Worm (Caenorhabditis elegans): ENCODE results near the gene R07B7.2.
A peak's percentile ranks its signal among the peaks of the same experiment; 100 is the strongest.

Gene R07B7.2

ce11 chrV:12065859-12066258, 6.3 kb upstream of the R07B7.2 start (continued):
- TF ChIP-seq blmp-1 (tag; optimal IDR thresholded peaks at IDR 0.05) (peak; percentile 34), nhr-71 (tag; optimal IDR thresholded peaks at IDR 0.05) (peak; percentile 25), nhr-77 (tag; optimal IDR thresholded peaks at IDR 0.05) (no peak), fos-1 (tag; optimal IDR thresholded peaks at IDR 0.05) (no peak), xbp-1 (tag; optimal IDR thresholded peaks at IDR 0.05) (peak; percentile 19), aha-1 (tag; optimal IDR thresholded peaks at IDR 0.05) (no peak), nhr-237 (tag; optimal IDR thresholded peaks at IDR 0.05) (no peak), ceh-88 (GFP tag; IDR thresholded peaks at IDR 0.05) (no peak), lin-15B (tag; optimal IDR thresholded peaks at IDR 0.05) (no peak), C04F5.9 (tag; optimal IDR thresholded peaks at IDR 0.05) (no peak), egl-13 (tag; optimal IDR thresholded peaks at IDR 0.05) (no peak), elt-3 (tag; optimal IDR thresholded peaks at IDR 0.05) (no peak)

ce11 chrV:12065369-12065768, 5.8 kb upstream of the R07B7.2 start, which contains the start of gene pqn-53:
Gene pqn-53, minus strand, starts transcription at chrV:12065391.
- peak; percentile 64 for TF ChIP-seq nhr-85 (tag)
- TF ChIP-seq lsy-2 (tag; optimal IDR thresholded peaks at IDR 0.05), result peak in 1 of 2 experiments; percentile 21
- peak; percentile 50 for TF ChIP-seq rnt-1 (tag; optimal IDR thresholded peaks at IDR 0.05)
- peak; percentile 63 for TF ChIP-seq lin-14 (GFP tag; optimal IDR thresholded peaks at IDR 0.05)
- peak; percentile 30 for TF ChIP-seq pag-3 (tag; optimal IDR thresholded peaks at IDR 0.05; ENCODE audit: borderline replicate concordance, insufficient read depth)
- peak; percentile 18 for TF ChIP-seq fos-1 (tag; optimal IDR thresholded peaks at IDR 0.05)
- peak in 1 of 2 experiments; percentile 5 for TF ChIP-seq efl-1 (optimal IDR thresholded peaks at IDR 0.05)
- peak; percentile 6 to 71 for TF ChIP-seq efl-1 (GFP tag; optimal IDR thresholded peaks at IDR 0.05 in 1 of 2)
- peak; percentile 8 for TF ChIP-seq snu-23 (GFP tag; optimal IDR thresholded peaks at IDR 0.05)
- TF ChIP-seq nhr-47 (tag; optimal IDR thresholded peaks at IDR 0.05), result no peak
- TF ChIP-seq blmp-1 (tag; optimal IDR thresholded peaks at IDR 0.05), result no peak

ce11 chrV:12063036-12063435, 3.5 kb upstream of the R07B7.2 start, which contains the start of gene clh-6:
Gene clh-6, minus strand, starts transcription at chrV:12063368.
- no peak for TF ChIP-seq vab-15 (tag; optimal IDR thresholded peaks at IDR 0.05)
- peak; percentile 22 for TF ChIP-seq pax-3 (tag; optimal IDR thresholded peaks at IDR 0.05)
- no peak for TF ChIP-seq grh-1 (GFP tag; IDR thresholded peaks at IDR 0.05)
- TF ChIP-seq efl-1 (optimal IDR thresholded peaks at IDR 0.05), result no peak
- TF ChIP-seq efl-1 (GFP tag; optimal IDR thresholded peaks at IDR 0.05 in 1 of 2), result peak in 1 of 2 experiments; percentile 64
- TF ChIP-seq ama-1 (optimal IDR thresholded peaks at IDR 0.05), result peak; percentile 51
- TF ChIP-seq egl-13 (tag; optimal IDR thresholded peaks at IDR 0.05), result no peak

ce11 chrV:12053598-12053997, 6.0 kb downstream of the R07B7.2 start, which contains the start of gene F10C2.7:
Gene F10C2.7, plus strand, starts transcription at chrV:12053898.
- no peak for TF ChIP-seq nhr-12 (tag; optimal IDR thresholded peaks at IDR 0.05)
- no peak for TF ChIP-seq aly-2 (tag; optimal IDR thresholded peaks at IDR 0.05)

- no peak for TF ChIP-seq sox-4 (tag; optimal IDR thresholded peaks at IDR 0.05)
- TF ChIP-seq dsc-1 (tag; optimal IDR thresholded peaks at IDR 0.05), result no peak
- no peak for TF ChIP-seq mab-9 (GFP tag; IDR thresholded peaks at IDR 0.05)
- TF ChIP-seq fkh-4 (tag; optimal IDR thresholded peaks at IDR 0.05; ENCODE audit: borderline replicate concordance), result no peak
- no peak for TF ChIP-seq lin-39 (tag; optimal IDR thresholded peaks at IDR 0.05)
- no peak for TF ChIP-seq C16A3.4 (tag; optimal IDR thresholded peaks at IDR 0.05)
- TF ChIP-seq nhr-85 (tag), result no peak
- TF ChIP-seq elt-3 (tag; optimal IDR thresholded peaks at IDR 0.05), result no peak
- no peak for TF ChIP-seq dpl-1 (GFP tag; optimal IDR thresholded peaks at IDR 0.05)
- TF ChIP-seq mef-2 (tag; optimal IDR thresholded peaks at IDR 0.05), result no peak
- TF ChIP-seq nhr-77 (tag; optimal IDR thresholded peaks at IDR 0.05), result no peak
- no peak for TF ChIP-seq nhr-90 (tag; optimal IDR thresholded peaks at IDR 0.05; ENCODE audit: poor library complexity)
Measured at ce11 chrV:12048445-12048844, 11.1 kb downstream of the R07B7.2 start, which contains the start of gene dars-2. Gene dars-2, plus strand, starts transcription at chrV:12048745.

Measured in whole organism, L1 larva.